Worm (Caenorhabditis elegans) whole organism, L4 larva: ENCODE results near the gene gegf-1.

Experiments used
- F37D6.2 ChIP-seq: sonication (generic microtip); optimal IDR thresholded peaks from 2 replicates; lab custom pipeline; 2016; ENCODE audit warnings: mild to moderate bottlenecking, missing genetic modification characterization, missing compliant biosample characterization
- F49E8.2 ChIP-seq: sonication (generic microtip); optimal IDR thresholded peaks from 2 replicates; lab custom pipeline; 2016; ENCODE audit warnings: missing compliant biosample characterization, mild to moderate bottlenecking, missing genetic modification characterization, borderline replicate concordance
- aha-1 ChIP-seq: fragments of 150-350 bp; peaks from one replicate; lab custom pipeline; 2014; ENCODE audit warnings: missing biosample characterization, missing genetic modification characterization
- ceh-82 ChIP-seq: sonication (generic microtip); optimal IDR thresholded peaks from 2 replicates; lab custom pipeline; 2017; ENCODE audit warnings: missing biosample characterization, missing genetic modification characterization
- daf-12 ChIP-seq: fragments of 150-350 bp; optimal IDR thresholded peaks from 2 replicates; lab custom pipeline; 2014; ENCODE audit warnings: missing biosample characterization, missing genetic modification reagents, missing genetic modification characterization
- hif-1 ChIP-seq, 2 experiments: sonication (generic microtip); optimal IDR thresholded peaks; 2 replicates each; lab custom pipeline; 2016 to 2017; ENCODE audit warnings: missing compliant biosample characterization in 2 of 2, missing genetic modification characterization in 2 of 2, missing genetic modification reagents in 2 of 2, missing genotype in 2 of 2, mild to moderate bottlenecking in 1 of 2
- lin-15B ChIP-seq: fragments of 150-350 bp; sonication (generic microtip); optimal IDR thresholded peaks from 3 replicates; lab custom pipeline; 2014; ENCODE audit warnings: missing biosample characterization, missing genetic modification characterization
- madf-9 ChIP-seq: fragments of 200-800 bp; sonication (Bioruptor generic); conservative IDR thresholded peaks from 2 replicates; pipeline ENCODE4 v1.3.6; 2022; ENCODE audit warnings: missing genetic modification reagents, missing genetic modification characterization, missing compliant biosample characterization
- mep-1 ChIP-seq: fragments of 150-350 bp; sonication (generic microtip); optimal IDR thresholded peaks from 3 replicates; lab custom pipeline; 2014; ENCODE audit warnings: missing biosample characterization, missing genetic modification characterization
- mxl-3 ChIP-seq: fragments of 200-800 bp; sonication (Bioruptor generic); optimal IDR thresholded peaks from 2 replicates; lab custom pipeline; 2018; ENCODE audit warnings: mild to moderate bottlenecking, missing genetic modification characterization, missing compliant biosample characterization
- nhr-11 ChIP-seq: fragments of 150-350 bp; optimal IDR thresholded peaks from 2 replicates; lab custom pipeline; 2014; ENCODE audit warnings: missing biosample characterization, missing genetic modification characterization
- zag-1 ChIP-seq: fragments of 150-350 bp; optimal IDR thresholded peaks from 2 replicates; lab custom pipeline; 2014; ENCODE audit warnings: missing biosample characterization, missing genetic modification characterization

DNA sequence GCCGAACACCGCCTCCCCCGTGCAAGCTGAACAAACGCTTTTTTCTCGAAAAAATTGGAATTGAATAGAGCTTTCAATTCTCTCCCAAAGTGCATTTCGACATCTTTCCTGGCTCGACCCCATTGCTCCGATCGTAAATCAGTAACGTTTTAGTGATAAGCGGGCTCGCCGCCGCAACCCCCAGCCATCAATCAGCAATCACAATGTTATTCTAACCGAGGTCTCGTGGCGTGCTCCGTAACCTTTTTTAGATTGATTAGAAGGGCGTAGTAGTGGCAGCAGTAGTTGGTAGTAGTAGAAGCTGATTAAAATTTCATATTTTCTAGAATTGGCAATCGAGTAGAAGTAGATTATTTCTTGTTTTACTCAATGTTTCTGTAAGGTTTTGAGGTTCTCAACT, 29.6 kb upstream of the gegf-1 start:
- TF ChIP-seq madf-9 (GFP tag; lab: Robert Waterston, UW) (no peak), mep-1 (tag; lab: Kevin White, UChicago) (no peak), nhr-11 (tag; lab: Kevin White, UChicago) (no peak), lin-15B (tag; lab: Kevin White, UChicago) (no peak), zag-1 (tag; lab: Kevin White, UChicago) (no peak), mxl-3 (GFP tag; lab: Kevin White, UChicago) (no peak), F37D6.2 (tag; lab: Kevin White, UChicago) (no peak), aha-1 (tag; lab: Kevin White, UChicago) (peak; percentile 10), ceh-82 (tag; lab: Kevin White, UChicago) (no peak), daf-12 (tag; lab: Kevin White, UChicago) (no peak), F49E8.2 (tag; lab: Kevin White, UChicago) (no peak), hif-1 (tag; optimal IDR thresholded peaks at IDR 0.05; lab: Kevin White, UChicago) (no peak)
